Fruit fly (Drosophila melanogaster) whole organism, embryonic: ENCODE results near the gene Rpn2.

Experiments
- Adf1 ChIP-seq: fragments of 200-800 bp; sonication (Bioruptor generic); IDR thresholded peaks from 2 replicates; pipeline ENCODE4 v1.3.6; 2022; ENCODE audit warnings: missing biosample characterization, missing genetic modification characterization
- CG10267 ChIP-seq: fragments of 200-800 bp; sonication (Bioruptor generic); optimal IDR thresholded peaks from 2 replicates; lab custom pipeline; 2018; ENCODE audit warnings: missing biosample characterization, mild to moderate bottlenecking, missing genetic modification characterization, moderate library complexity
- CG10274 ChIP-seq: fragments of 200-800 bp; sonication (Bioruptor generic); optimal IDR thresholded peaks from 3 replicates; lab custom pipeline; 2017; ENCODE audit warnings: missing biosample characterization, mild to moderate bottlenecking, missing genetic modification characterization
- CG12155 ChIP-seq: fragments of 200-800 bp; sonication (Bioruptor generic); optimal IDR thresholded peaks from 3 replicates; lab custom pipeline; 2016; ENCODE audit warnings: missing biosample characterization, missing genetic modification characterization
- CG13894 ChIP-seq: fragments of 200-800 bp; sonication (Bioruptor generic); optimal IDR thresholded peaks from 3 replicates; lab custom pipeline; 2018; ENCODE audit warnings: missing biosample characterization, mild to moderate bottlenecking, missing genetic modification characterization, moderate library complexity
- CG14014 ChIP-seq: fragments of 200-800 bp; sonication (Bioruptor generic); IDR thresholded peaks from 2 replicates; pipeline ENCODE4 v1.3.6; 2022; ENCODE audit warnings: missing biosample characterization, missing genetic modification characterization
- CG1602 ChIP-seq: fragments of 200-800 bp; sonication (Bioruptor generic); optimal IDR thresholded peaks from 3 replicates; lab custom pipeline; 2016; ENCODE audit warnings: missing biosample characterization, missing genetic modification characterization
- CG16779 ChIP-seq: fragments of 200-800 bp; sonication (Bioruptor generic); IDR thresholded peaks from 2 replicates; pipeline ENCODE4 v1.3.6; 2022; ENCODE audit warnings: missing biosample characterization, missing genetic modification characterization
- CG2202 ChIP-seq: fragments of 200-800 bp; sonication (Bioruptor generic); optimal IDR thresholded peaks from 2 replicates; lab custom pipeline; 2018; ENCODE audit warnings: missing biosample characterization, mild to moderate bottlenecking, missing genetic modification characterization
- CG30020 ChIP-seq: fragments of 200-800 bp; optimal IDR thresholded peaks from 2 replicates; lab custom pipeline; 2019; ENCODE audit warnings: missing biosample characterization, mild to moderate bottlenecking, missing genetic modification characterization, moderate library complexity
- CG3726 ChIP-seq: fragments of 200-800 bp; sonication (Bioruptor generic); IDR thresholded peaks from 3 replicates; pipeline ENCODE4, ENCODE4 v1.3.6; 2022; ENCODE audit warnings: missing biosample characterization, missing genetic modification characterization
- CG4282 ChIP-seq: fragments of 200-800 bp; sonication (Bioruptor generic); optimal IDR thresholded peaks from 2 replicates; lab custom pipeline; 2016; ENCODE audit warnings: missing biosample characterization, missing genetic modification characterization
- CG4707 ChIP-seq: fragments of 200-800 bp; sonication (Bioruptor generic); optimal IDR thresholded peaks from 2 replicates; lab custom pipeline; 2018; ENCODE audit warnings: missing biosample characterization, mild to moderate bottlenecking, missing genetic modification characterization, moderate library complexity
- CG6791 ChIP-seq: fragments of 200-800 bp; sonication (Bioruptor generic); IDR thresholded peaks from 3 replicates; pipeline ENCODE4 v1.3.6; 2022; ENCODE audit warnings: missing biosample characterization, missing genetic modification characterization; ENCODE audit not compliant: partially characterized antibody
- CG7372 ChIP-seq: fragments of 200-800 bp; sonication (Bioruptor generic); IDR thresholded peaks from 2 replicates; pipeline ENCODE4 v1.3.6; 2022; ENCODE audit warnings: missing biosample characterization, missing genetic modification characterization
- CG7987 ChIP-seq: fragments of 200-800 bp; sonication (Bioruptor generic); optimal IDR thresholded peaks from 2 replicates; lab custom pipeline; 2018; ENCODE audit warnings: missing biosample characterization, mild to moderate bottlenecking, missing genetic modification characterization, moderate library complexity
- CG8765 ChIP-seq: fragments of 200-800 bp; sonication (Bioruptor generic); IDR thresholded peaks from 2 replicates; pipeline ENCODE4 v1.3.6; 2022; ENCODE audit warnings: missing biosample characterization, missing genetic modification characterization
- CG9932 ChIP-seq: fragments of 200-800 bp; sonication (Bioruptor generic); IDR thresholded peaks from 2 replicates; pipeline ENCODE4 v1.3.6; 2022; ENCODE audit warnings: missing biosample characterization, missing genetic modification characterization
- CoRest ChIP-seq: fragments of 200-800 bp; sonication (Bioruptor generic); optimal IDR thresholded peaks from 3 replicates; lab custom pipeline; 2018; ENCODE audit warnings: missing biosample characterization, mild to moderate bottlenecking, missing genetic modification characterization, moderate library complexity
- ERR ChIP-seq: fragments of 200-800 bp; sonication (Bioruptor generic); optimal IDR thresholded peaks from 2 replicates; lab custom pipeline; 2016; ENCODE audit warnings: missing biosample characterization, missing genetic modification characterization
- Gsc ChIP-seq: fragments of 200-800 bp; sonication (Bioruptor generic); IDR thresholded peaks from 2 replicates; pipeline ENCODE4 v1.3.6; 2022; ENCODE audit warnings: missing biosample characterization, missing genetic modification characterization
- HHEX ChIP-seq: fragments of 200-800 bp; sonication (Bioruptor generic); optimal IDR thresholded peaks from 3 replicates; lab custom pipeline; 2017; ENCODE audit warnings: missing biosample characterization, mild to moderate bottlenecking, missing genetic modification characterization, missing genetic modification reagents
- HLHmδ ChIP-seq: fragments of 200-800 bp; sonication (Bioruptor generic); optimal IDR thresholded peaks from 2 replicates; lab custom pipeline; 2018; ENCODE audit warnings: missing biosample characterization, mild to moderate bottlenecking, missing genetic modification characterization, moderate library complexity
- Mrtf ChIP-seq: fragments of 200-800 bp; sonication (Bioruptor generic); IDR thresholded peaks from 3 replicates; pipeline ENCODE4 v1.3.6; 2022; ENCODE audit warnings: missing biosample characterization, missing genetic modification characterization
- NC2α ChIP-seq: fragments of 200-800 bp; sonication (Bioruptor generic); optimal IDR thresholded peaks from 2 replicates; lab custom pipeline; 2016; ENCODE audit warnings: missing biosample characterization, missing genetic modification characterization
- Nf-YA ChIP-seq: fragments of 200-800 bp; sonication (Bioruptor generic); IDR thresholded peaks from 2 replicates; pipeline ENCODE4 v1.3.6; 2022; ENCODE audit warnings: missing biosample characterization, missing genetic modification characterization
- Nf-YB ChIP-seq: fragments of 200-800 bp; sonication (Bioruptor generic); optimal IDR thresholded peaks from 3 replicates; lab custom pipeline; 2019; ENCODE audit warnings: missing biosample characterization, mild to moderate bottlenecking, missing genetic modification characterization, moderate library complexity
- Ptx1 ChIP-seq: fragments of 200-800 bp; sonication (Bioruptor generic); IDR thresholded peaks from 2 replicates; pipeline ENCODE4 v1.3.6; 2022; ENCODE audit warnings: missing biosample characterization, missing genetic modification characterization
- Sox102F ChIP-seq: fragments of 200-800 bp; sonication (Bioruptor generic); optimal IDR thresholded peaks from 2 replicates; lab custom pipeline; 2018; ENCODE audit warnings: missing biosample characterization, mild to moderate bottlenecking, missing genetic modification characterization, moderate library complexity
- Tbp ChIP-seq: fragments of >200 bp; optimal IDR thresholded peaks from 2 replicates; lab custom pipeline; 2018; ENCODE audit warnings: missing biosample characterization, missing genetic modification characterization
- Vsx1 ChIP-seq: fragments of 200-800 bp; sonication (Bioruptor generic); optimal IDR thresholded peaks from 2 replicates; lab custom pipeline; 2017; ENCODE audit warnings: missing biosample characterization, mild to moderate bottlenecking, missing genetic modification characterization, missing genetic modification reagents
- cad ChIP-seq: fragments of >200 bp; optimal IDR thresholded peaks from 2 replicates; lab custom pipeline; 2017; ENCODE audit warnings: missing biosample characterization, missing genetic modification characterization
- chinmo ChIP-seq: fragments of 200-800 bp; sonication (Bioruptor generic); IDR thresholded peaks from 4 replicates; pipeline ENCODE4 v1.3.6; 2022; ENCODE audit warnings: missing biosample characterization, missing genetic modification characterization; ENCODE audit not compliant: partially characterized antibody
- crc ChIP-seq: fragments of 200-800 bp; sonication (Bioruptor generic); optimal IDR thresholded peaks from 2 replicates; lab custom pipeline; 2016; ENCODE audit warnings: missing biosample characterization, missing genetic modification characterization
- da ChIP-seq: fragments of 200-800 bp; sonication (Bioruptor generic); optimal IDR thresholded peaks from 2 replicates; lab custom pipeline; 2016; ENCODE audit warnings: missing biosample characterization, missing genetic modification characterization
- dan ChIP-seq: fragments of 200-800 bp; sonication (Bioruptor generic); IDR thresholded peaks from 2 replicates; pipeline ENCODE4 v1.3.6; 2022; ENCODE audit warnings: missing biosample characterization, missing genetic modification characterization
- dati ChIP-seq: fragments of 200-800 bp; sonication (Bioruptor generic); IDR thresholded peaks from 2 replicates; pipeline ENCODE4 v1.3.6; 2022; ENCODE audit warnings: missing biosample characterization, missing genetic modification characterization
- dmrt99B ChIP-seq: fragments of 200-800 bp; sonication (Bioruptor generic); optimal IDR thresholded peaks from 2 replicates; lab custom pipeline; 2018; ENCODE audit warnings: missing biosample characterization, mild to moderate bottlenecking, missing genetic modification characterization, moderate library complexity
- ewg ChIP-seq: fragments of 200-800 bp; sonication (Bioruptor generic); optimal IDR thresholded peaks from 3 replicates; lab custom pipeline; 2017; ENCODE audit warnings: mild to moderate bottlenecking, missing biosample characterization, missing genetic modification reagents, missing genetic modification characterization
- ftz-f1 ChIP-seq: fragments of 200-800 bp; sonication (Bioruptor generic); optimal IDR thresholded peaks from 2 replicates; lab custom pipeline; 2016; ENCODE audit warnings: missing biosample characterization, missing genetic modification characterization
- fu2 ChIP-seq: fragments of 200-800 bp; sonication (Bioruptor generic); optimal IDR thresholded peaks from 2 replicates; lab custom pipeline; 2016; ENCODE audit warnings: missing biosample characterization, missing genetic modification characterization
- ham ChIP-seq: fragments of 200-800 bp; sonication (Bioruptor generic); IDR thresholded peaks from 2 replicates; pipeline ENCODE4 v1.3.6; 2022; ENCODE audit warnings: missing biosample characterization, missing genetic modification characterization
- hth ChIP-seq: fragments of >200 bp; optimal IDR thresholded peaks from 2 replicates; lab custom pipeline; 2017; ENCODE audit warnings: inconsistent platforms
- lbe ChIP-seq: fragments of 200-800 bp; sonication (Bioruptor generic); optimal IDR thresholded peaks from 2 replicates; lab custom pipeline; 2016; ENCODE audit warnings: missing biosample characterization, mild to moderate bottlenecking, missing genetic modification characterization
- org-1 ChIP-seq: fragments of 200-800 bp; sonication (Bioruptor generic); optimal IDR thresholded peaks from 2 replicates; lab custom pipeline; 2017; ENCODE audit warnings: missing biosample characterization, missing genetic modification characterization
- slbo ChIP-seq: fragments of 200-800 bp; sonication (Bioruptor generic); IDR thresholded peaks from 2 replicates; pipeline ENCODE4 v1.3.6; 2022; ENCODE audit warnings: missing biosample characterization, missing genetic modification characterization
- so ChIP-seq: fragments of 200-800 bp; sonication (Bioruptor generic); IDR thresholded peaks from 3 replicates; pipeline ENCODE4 v1.3.6; 2022; ENCODE audit warnings: missing biosample characterization, missing genetic modification characterization
- tap ChIP-seq: fragments of 200-800 bp; optimal IDR thresholded peaks from 3 replicates; lab custom pipeline; 2019; ENCODE audit warnings: missing biosample characterization, mild to moderate bottlenecking, missing genetic modification characterization, moderate library complexity
- tna ChIP-seq: fragments of 200-800 bp; sonication (Bioruptor generic); IDR thresholded peaks from 2 replicates; pipeline ENCODE4 v1.3.6; 2022; ENCODE audit warnings: missing biosample characterization, missing genetic modification characterization; ENCODE audit not compliant: partially characterized antibody
- trem ChIP-seq: fragments of 200-800 bp; optimal IDR thresholded peaks from 3 replicates; lab custom pipeline; 2019; ENCODE audit warnings: missing biosample characterization, mild to moderate bottlenecking, missing genetic modification characterization, moderate library complexity
- zen2 ChIP-seq: fragments of 200-800 bp; sonication (Bioruptor generic); IDR thresholded peaks from 3 replicates; pipeline ENCODE4 v1.3.6; 2022; ENCODE audit warnings: missing biosample characterization, missing genetic modification characterization; ENCODE audit not compliant: partially characterized antibody

Rpn2 gene

DNA sequence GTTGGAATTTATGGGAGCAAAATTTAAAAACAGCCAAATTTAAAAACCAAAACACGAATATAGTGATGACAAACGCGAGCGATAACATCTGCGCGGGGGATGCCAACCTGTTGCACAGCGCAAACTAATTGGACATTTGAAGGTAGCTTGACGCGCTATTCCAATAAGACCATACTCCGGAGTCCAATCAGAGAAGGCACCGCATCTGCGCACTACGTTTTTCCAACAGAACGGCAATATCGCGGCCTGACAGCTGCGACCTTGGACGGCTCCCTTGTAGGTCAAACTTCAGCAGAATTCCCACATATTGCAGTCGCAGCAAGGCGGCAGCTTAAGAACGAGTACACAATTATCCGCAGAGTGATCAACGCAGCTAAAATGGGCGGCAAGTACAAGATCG lies 5.3 kb upstream of the Rpn2 start, which contains the start of the genes CG11882 and Pglym78 (continued):
- TF ChIP-seq Vsx1 (GFP tag; lab: Kevin White, UChicago) (no peak), CG3726 (GFP tag; lab: Robert Waterston, UW) (no peak), dan (GFP tag; lab: Robert Waterston, UW) (no peak), Adf1 (GFP tag; lab: Robert Waterston, UW) (peak; percentile 65; the same call in 1 of the 2 replicates), CG4282 (GFP tag; lab: Kevin White, UChicago) (peak; percentile 47), CG7987 (GFP tag; lab: Kevin White, UChicago) (peak; percentile 75), CG4707 (GFP tag; lab: Kevin White, UChicago) (no peak), Tbp (no peak), so (GFP tag; lab: Robert Waterston, UW) (peak; percentile 15; the same call in 1 of the 3 replicates), Sox102F (GFP tag; lab: Kevin White, UChicago) (no peak), NC2α (GFP tag; lab: Kevin White, UChicago) (peak; percentile 30), CG6791 (peak; percentile 62; the same call in 2 of the 3 replicates), slbo (GFP tag; lab: Robert Waterston, UW) (peak; percentile 74), Gsc (GFP tag; lab: Robert Waterston, UW) (no peak), CG12155 (GFP tag; lab: Kevin White, UChicago) (peak; percentile 57), da (GFP tag; lab: Kevin White, UChicago) (peak; percentile 79), CG30020 (tag; lab: Kevin White, UChicago) (no peak), zen2 (GFP tag; lab: Robert Waterston, UW) (peak; percentile 34; the same call in 1 of the 3 replicates), tna (GFP tag; lab: Robert Waterston, UW) (peak; percentile 37; the same call in 1 of the 2 replicates), CoRest (tag; lab: Kevin White, UChicago) (peak; percentile 55), ham (no peak), CG16779 (GFP tag; lab: Robert Waterston, UW) (no peak), CG13894 (tag; lab: Kevin White, UChicago) (peak; percentile 74), HLHmδ (GFP tag; lab: Kevin White, UChicago) (peak; percentile 24), CG10267 (tag; lab: Kevin White, UChicago) (peak; percentile 36), tap (no peak), Ptx1 (GFP tag; lab: Robert Waterston, UW) (peak; percentile 60), cad (GFP tag; lab: Kevin White, UChicago) (no peak), CG10274 (GFP tag; lab: Kevin White, UChicago) (no peak), ERR (peak; percentile 100), CG14014 (peak; percentile 23; the same call in 1 of the 2 replicates), Nf-YB (GFP tag; lab: Kevin White, UChicago) (peak; percentile 40), dmrt99B (tag; lab: Kevin White, UChicago) (no peak), CG7372 (GFP tag; lab: Robert Waterston, UW) (no peak; the same call in 1 of the 2 replicates), org-1 (GFP tag; lab: Kevin White, UChicago) (no peak), HHEX (GFP tag; lab: Kevin White, UChicago) (no peak), crc (GFP tag; lab: Kevin White, UChicago) (no peak), trem (tag; lab: Kevin White, UChicago) (peak; percentile 98), CG2202 (tag; lab: Kevin White, UChicago) (no peak), Nf-YA (no peak), CG1602 (GFP tag; lab: Kevin White, UChicago) (no peak), lbe (GFP tag; lab: Kevin White, UChicago) (no peak), CG8765 (GFP tag; lab: Robert Waterston, UW) (0 out of 2 replicates have a peak, but pooled peaks have one; percentile 34), fu2 (GFP tag; lab: Kevin White, UChicago) (peak; percentile 46), chinmo (GFP tag; lab: Robert Waterston, UW) (peak; percentile 93), CG9932 (peak; percentile 66), dati (GFP tag; lab: Robert Waterston, UW) (no peak), hth (no peak), Mrtf (GFP tag; lab: Robert Waterston, UW) (no peak), ftz-f1 (GFP tag; lab: Kevin White, UChicago) (peak; percentile 100), ewg (GFP tag; lab: Kevin White, UChicago) (peak; percentile 100)
